Worm (Caenorhabditis elegans) whole organism, early embryonic: ENCODE results near the gene parn-1.

ENCODE experiments used
- B0310.2 ChIP-seq: sonication (generic microtip); optimal IDR thresholded peaks from 2 replicates; lab custom pipeline; 2016; ENCODE audit warnings: mild to moderate bottlenecking, missing genetic modification characterization, missing compliant biosample characterization
- aly-1 ChIP-seq: sonication (generic microtip); optimal IDR thresholded peaks from 2 replicates; lab custom pipeline; 2016; ENCODE audit warnings: missing genetic modification characterization, missing compliant biosample characterization
- ama-1 ChIP-seq: fragments of 150-350 bp; optimal IDR thresholded peaks from 2 replicates; lab custom pipeline; 2014
- hnd-1 ChIP-seq: sonication (generic microtip); optimal IDR thresholded peaks from 2 replicates; lab custom pipeline; 2016; ENCODE audit warnings: missing genetic modification characterization, missing compliant biosample characterization

- TF ChIP-seq aly-1 (no peak), ama-1 (lab: Kevin White, UChicago) (no peak), B0310.2 (tag; lab: Kevin White, UChicago) (no peak), hnd-1 (tag; lab: Kevin White, UChicago) (no peak)
These were observed 13.2 kb upstream of the parn-1 start, which contains the start of gene R11D1.2 for ce11 chrV:12708305-12708704.
